Fruit fly (Drosophila melanogaster) whole organism, embryonic: ENCODE data around the gene CG44001.

Source experiments
- Aef1 ChIP-seq: fragments of 200-800 bp; sonication (Bioruptor generic); IDR thresholded peaks from 3 replicates; pipeline ENCODE4 v1.3.6; 2022; ENCODE audit warnings: missing biosample characterization, missing genetic modification characterization
- Antp ChIP-seq: fragments of 200-800 bp; sonication (Bioruptor generic); optimal IDR thresholded peaks from 3 replicates; lab custom pipeline; 2016; ENCODE audit warnings: missing biosample characterization, missing genetic modification characterization
- CG10147 ChIP-seq: fragments of 200-800 bp; sonication (Bioruptor generic); optimal IDR thresholded peaks from 2 replicates; lab custom pipeline; 2019; ENCODE audit warnings: missing biosample characterization, mild to moderate bottlenecking, missing genetic modification characterization, moderate library complexity
- CG1024 ChIP-seq: fragments of 200-800 bp; sonication (Bioruptor generic); IDR thresholded peaks from 2 replicates; pipeline ENCODE4 v1.3.6; 2022; ENCODE audit warnings: missing biosample characterization, missing genetic modification characterization
- CG10274 ChIP-seq: fragments of 200-800 bp; sonication (Bioruptor generic); optimal IDR thresholded peaks from 3 replicates; lab custom pipeline; 2017; ENCODE audit warnings: missing biosample characterization, mild to moderate bottlenecking, missing genetic modification characterization
- CG10979 ChIP-seq: fragments of 200-800 bp; sonication (Bioruptor generic); optimal IDR thresholded peaks from 2 replicates; lab custom pipeline; 2018; ENCODE audit warnings: missing biosample characterization, mild to moderate bottlenecking, missing genetic modification characterization, moderate library complexity
- CG12299 ChIP-seq: fragments of 200-800 bp; sonication (Bioruptor generic); optimal IDR thresholded peaks from 2 replicates; lab custom pipeline; 2018; ENCODE audit warnings: missing biosample characterization, mild to moderate bottlenecking, missing genetic modification characterization
- CG12391 ChIP-seq: fragments of 200-800 bp; sonication (Bioruptor generic); optimal IDR thresholded peaks from 3 replicates; lab custom pipeline; 2018; ENCODE audit warnings: missing biosample characterization, mild to moderate bottlenecking, missing genetic modification characterization, moderate library complexity
- CG12744 ChIP-seq: fragments of 200-800 bp; sonication (Bioruptor generic); optimal IDR thresholded peaks from 2 replicates; lab custom pipeline; 2016; ENCODE audit warnings: missing biosample characterization, missing genetic modification characterization
- CG13287 ChIP-seq: fragments of 200-800 bp; sonication (Bioruptor generic); IDR thresholded peaks from 2 replicates; pipeline ENCODE4 v1.3.6; 2022; ENCODE audit warnings: missing biosample characterization, missing genetic modification characterization; ENCODE audit not compliant: partially characterized antibody
- CG14710 ChIP-seq: fragments of 200-800 bp; sonication (Bioruptor generic); optimal IDR thresholded peaks from 3 replicates; lab custom pipeline; 2019; ENCODE audit warnings: missing biosample characterization, mild to moderate bottlenecking, missing genetic modification characterization, moderate library complexity
- CG16815 ChIP-seq: fragments of 200-800 bp; sonication (Bioruptor generic); optimal IDR thresholded peaks from 3 replicates; lab custom pipeline; 2017; ENCODE audit warnings: missing biosample characterization, mild to moderate bottlenecking, missing genetic modification characterization
- CG17385 ChIP-seq: fragments of 200-800 bp; sonication (Bioruptor generic); optimal IDR thresholded peaks from 3 replicates; lab custom pipeline; 2018; ENCODE audit warnings: missing biosample characterization, mild to moderate bottlenecking, missing genetic modification characterization
- CG2678 ChIP-seq: fragments of 200-800 bp; sonication (Bioruptor generic); optimal IDR thresholded peaks from 3 replicates; lab custom pipeline; 2019; ENCODE audit warnings: missing biosample characterization, mild to moderate bottlenecking, missing genetic modification characterization, moderate library complexity
- CG31224 ChIP-seq: fragments of 200-800 bp; sonication (Bioruptor generic); IDR thresholded peaks from 2 replicates; pipeline ENCODE4 v1.3.6; 2022; ENCODE audit warnings: missing biosample characterization, missing genetic modification characterization
- CG32772 ChIP-seq: fragments of 200-800 bp; sonication (Bioruptor generic); IDR thresholded peaks from 2 replicates; pipeline ENCODE4 v1.3.6; 2022; ENCODE audit warnings: missing biosample characterization, missing genetic modification characterization
- CG33213 ChIP-seq: fragments of 200-800 bp; sonication (Bioruptor generic); optimal IDR thresholded peaks from 3 replicates; lab custom pipeline; 2016; ENCODE audit warnings: missing biosample characterization, missing genetic modification characterization
- CG5953 ChIP-seq: fragments of 200-800 bp; sonication (Bioruptor generic); IDR thresholded peaks from 2 replicates; pipeline ENCODE4 v1.3.6; 2022; ENCODE audit warnings: missing biosample characterization, missing genetic modification characterization
- CG6272 ChIP-seq: fragments of 200-800 bp; sonication (Bioruptor generic); IDR thresholded peaks from 2 replicates; pipeline ENCODE4 v1.3.6; 2022; ENCODE audit warnings: missing biosample characterization, missing genetic modification characterization
- Dref ChIP-seq: fragments of 200-800 bp; sonication (Bioruptor generic); IDR thresholded peaks from 2 replicates; pipeline ENCODE4 v1.3.6; 2022; ENCODE audit warnings: missing biosample characterization, missing genetic modification characterization
- E2f2 ChIP-seq: fragments of 200-800 bp; sonication (Bioruptor generic); IDR thresholded peaks from 2 replicates; pipeline ENCODE4 v1.3.6; 2022; ENCODE audit warnings: missing biosample characterization, missing genetic modification characterization
- Ets97D ChIP-seq: fragments of 200-800 bp; sonication (Bioruptor generic); optimal IDR thresholded peaks from 3 replicates; lab custom pipeline; 2016; ENCODE audit warnings: missing biosample characterization, missing genetic modification characterization
- HLH54F ChIP-seq: fragments of 200-800 bp; sonication (Bioruptor generic); optimal IDR thresholded peaks from 3 replicates; lab custom pipeline; 2016; ENCODE audit warnings: missing biosample characterization, missing genetic modification characterization
- Hey ChIP-seq: fragments of 200-800 bp; sonication (Bioruptor generic); optimal IDR thresholded peaks from 3 replicates; lab custom pipeline; 2018; ENCODE audit warnings: missing biosample characterization, mild to moderate bottlenecking, missing genetic modification characterization
- Hr78 ChIP-seq, 2 experiments: fragments of 200-800 bp in 1 of 2; fragments of >200 bp in 1 of 2; sonication (Bioruptor generic) in 1 of 2; optimal IDR thresholded peaks; 2 replicates each; lab custom pipeline; 2017 to 2019; ENCODE audit warnings: missing biosample characterization in 2 of 2, missing genetic modification characterization in 2 of 2, mild to moderate bottlenecking in 1 of 2, moderate library complexity in 1 of 2
- Mad ChIP-seq: fragments of 200-800 bp; sonication (Bioruptor generic); optimal IDR thresholded peaks from 2 replicates; lab custom pipeline; 2016; ENCODE audit warnings: missing biosample characterization, missing genetic modification characterization
- Mes4 ChIP-seq: fragments of 200-800 bp; sonication (Bioruptor generic); optimal IDR thresholded peaks from 2 replicates; lab custom pipeline; 2016; ENCODE audit warnings: missing biosample characterization, missing genetic modification characterization
- Myb ChIP-seq: fragments of 200-800 bp; sonication (Bioruptor generic); optimal IDR thresholded peaks from 2 replicates; lab custom pipeline; 2016; ENCODE audit warnings: missing biosample characterization, missing genetic modification characterization
- NFAT ChIP-seq: fragments of 200-800 bp; sonication (Bioruptor generic); IDR thresholded peaks from 2 replicates; pipeline ENCODE4 v1.3.6; 2022; ENCODE audit warnings: missing biosample characterization, missing genetic modification characterization
- Ravus ChIP-seq: fragments of 200-800 bp; sonication (Bioruptor generic); IDR thresholded peaks from 2 replicates; pipeline ENCODE4 v1.3.6; 2022; ENCODE audit warnings: missing biosample characterization, missing genetic modification characterization
- Ssrp ChIP-seq: fragments of 200-800 bp; sonication (Bioruptor generic); optimal IDR thresholded peaks from 2 replicates; lab custom pipeline; 2018; ENCODE audit warnings: missing biosample characterization, mild to moderate bottlenecking, missing genetic modification characterization, moderate library complexity
- Usf ChIP-seq: fragments of 200-800 bp; sonication (Bioruptor generic); optimal IDR thresholded peaks from 2 replicates; lab custom pipeline; 2017; ENCODE audit warnings: missing genotype, missing biosample characterization, missing genetic modification characterization
- Vsx1 ChIP-seq: fragments of 200-800 bp; sonication (Bioruptor generic); optimal IDR thresholded peaks from 2 replicates; lab custom pipeline; 2017; ENCODE audit warnings: missing biosample characterization, mild to moderate bottlenecking, missing genetic modification characterization, missing genetic modification reagents
- ase ChIP-seq: fragments of 200-800 bp; sonication (Bioruptor generic); IDR thresholded peaks from 3 replicates; pipeline ENCODE4 v1.3.6; 2022; ENCODE audit warnings: missing biosample characterization, missing genetic modification characterization
- bbx ChIP-seq: fragments of 200-800 bp; sonication (Bioruptor generic); IDR thresholded peaks from 2 replicates; pipeline ENCODE4 v1.3.6; 2022; ENCODE audit warnings: missing biosample characterization, missing genetic modification characterization; ENCODE audit not compliant: partially characterized antibody
- bcd ChIP-seq: fragments of 200-800 bp; sonication (Bioruptor generic); optimal IDR thresholded peaks from 2 replicates; lab custom pipeline; 2017; ENCODE audit warnings: missing biosample characterization, mild to moderate bottlenecking, missing genetic modification characterization
- cg ChIP-seq: fragments of 200-800 bp; sonication (Bioruptor generic); optimal IDR thresholded peaks from 3 replicates; lab custom pipeline; 2019; ENCODE audit warnings: missing biosample characterization, mild to moderate bottlenecking, missing genetic modification characterization, moderate library complexity
- ems ChIP-seq: fragments of 200-800 bp; sonication (Bioruptor generic); optimal IDR thresholded peaks from 3 replicates; lab custom pipeline; 2016; ENCODE audit warnings: missing biosample characterization, missing genetic modification characterization
- fd102C ChIP-seq: fragments of 200-800 bp; sonication (Bioruptor generic); optimal IDR thresholded peaks from 2 replicates; lab custom pipeline; 2018; ENCODE audit warnings: missing biosample characterization, mild to moderate bottlenecking, missing genetic modification characterization, moderate library complexity
- fru ChIP-seq: fragments of >200 bp; optimal IDR thresholded peaks from 2 replicates; lab custom pipeline; 2017
- gcm2 ChIP-seq: fragments of 200-800 bp; sonication (Bioruptor generic); optimal IDR thresholded peaks from 2 replicates; lab custom pipeline; 2016; ENCODE audit warnings: missing biosample characterization, missing genetic modification characterization
- nom ChIP-seq: fragments of 200-800 bp; sonication (Bioruptor generic); optimal IDR thresholded peaks from 2 replicates; lab custom pipeline; 2017; ENCODE audit warnings: missing biosample characterization, missing genetic modification characterization, mild to moderate bottlenecking, moderate library complexity, missing genetic modification reagents
- org-1 ChIP-seq: fragments of 200-800 bp; sonication (Bioruptor generic); optimal IDR thresholded peaks from 2 replicates; lab custom pipeline; 2017; ENCODE audit warnings: missing biosample characterization, missing genetic modification characterization
- prd ChIP-seq, 3 experiments: fragments of >200 bp in 2 of 3; fragments of 200-800 bp in 1 of 3; sonication (Bioruptor generic) in 1 of 3; optimal IDR thresholded peaks in 2 of 3; IDR thresholded peaks in 1 of 3; 2 replicates in 2 of 3; 3 replicates in 1 of 3; pipeline versions ENCODE4 v1.3.6 to Lab custom; 2017 to 2022; ENCODE audit warnings: missing biosample characterization in 1 of 3, missing genetic modification characterization in 1 of 3
- run ChIP-seq: fragments of 200-800 bp; sonication (Bioruptor generic); optimal IDR thresholded peaks from 3 replicates; lab custom pipeline; 2018; ENCODE audit warnings: missing biosample characterization, mild to moderate bottlenecking, missing genetic modification characterization
- sc ChIP-seq, 3 experiments: fragments of >200 bp in 2 of 3; fragments of 200-800 bp in 1 of 3; sonication (Bioruptor generic) in 1 of 3; optimal IDR thresholded peaks; 2 replicates in 2 of 3; 3 replicates in 1 of 3; lab custom pipeline; 2017; ENCODE audit warnings: mild to moderate bottlenecking in 1 of 3, missing biosample characterization in 1 of 3, missing genetic modification characterization in 1 of 3, missing genetic modification reagents in 1 of 3
- tio ChIP-seq: fragments of 200-800 bp; sonication (Bioruptor generic); optimal IDR thresholded peaks from 2 replicates; lab custom pipeline; 2017; ENCODE audit warnings: missing biosample characterization, missing genetic modification characterization, inconsistent platforms
- tna ChIP-seq: fragments of 200-800 bp; sonication (Bioruptor generic); IDR thresholded peaks from 2 replicates; pipeline ENCODE4 v1.3.6; 2022; ENCODE audit warnings: missing biosample characterization, missing genetic modification characterization; ENCODE audit not compliant: partially characterized antibody
- usp ChIP-seq: fragments of >200 bp; optimal IDR thresholded peaks from 2 replicates; lab custom pipeline; 2017; ENCODE audit warnings: missing biosample characterization, missing genetic modification characterization

CG44001 gene

dm6 chr2L:5086905-5087522, 43.9 kb downstream of the CG44001 start (continued):
- TF ChIP-seq Aef1 (GFP tag; lab: Robert Waterston, UW) (peak; percentile 49; the same call in 2 of the 3 replicates), E2f2 (GFP tag; lab: Robert Waterston, UW) (peak; percentile 50), run (tag; lab: Kevin White, UChicago) (peak; percentile 67), fd102C (GFP tag; lab: Kevin White, UChicago) (peak; percentile 17), ase (0 out of 3 replicates have a peak, but pooled peaks have one; percentile 41), Mes4 (peak; percentile 74), CG13287 (GFP tag; lab: Robert Waterston, UW) (no peak), cg (GFP tag; lab: Kevin White, UChicago) (no peak), Antp (GFP tag; lab: Kevin White, UChicago) (peak; percentile 60), tio (peak; percentile 87), NFAT (GFP tag; lab: Robert Waterston, UW) (no peak), CG10147 (GFP tag; lab: Kevin White, UChicago) (peak; percentile 77), org-1 (peak; percentile 76), usp (GFP tag; lab: Kevin White, UChicago) (no peak), HLH54F (GFP tag; lab: Kevin White, UChicago) (peak; percentile 58), CG1024 (GFP tag; lab: Robert Waterston, UW) (no peak), Hey (no peak), Vsx1 (GFP tag; lab: Kevin White, UChicago) (peak; percentile 52), ems (peak; percentile 63), CG5953 (GFP tag; lab: Robert Waterston, UW) (peak; percentile 60; the same call in 1 of the 2 replicates), tna (GFP tag; lab: Robert Waterston, UW) (no peak), prd (optimal IDR thresholded peaks at IDR 0.05; lab: Kevin White, UChicago) (no peak), prd (GFP tag; IDR thresholded peaks at IDR 0.05; lab: Robert Waterston, UW) (peak; percentile 65), CG12299 (tag; lab: Kevin White, UChicago) (peak; percentile 70), CG6272 (GFP tag; lab: Robert Waterston, UW) (no peak), sc (optimal IDR thresholded peaks at IDR 0.05; lab: Kevin White, UChicago) (no peak), sc (GFP tag; optimal IDR thresholded peaks at IDR 0.05; lab: Kevin White, UChicago) (peak; percentile 60), CG10979 (tag; lab: Kevin White, UChicago) (peak; percentile 79), Dref (GFP tag; lab: Robert Waterston, UW) (no peak), Mad (peak; percentile 68), CG2678 (tag; lab: Kevin White, UChicago) (peak; percentile 90), CG33213 (GFP tag; lab: Kevin White, UChicago) (peak; percentile 63), Ssrp (tag; lab: Kevin White, UChicago) (peak; percentile 73), Hr78 (GFP tag; optimal IDR thresholded peaks at IDR 0.05; lab: Kevin White, UChicago) (peak in 1 of 2 experiments; percentile 63), CG12391 (tag; lab: Kevin White, UChicago) (peak; percentile 82), CG31224 (GFP tag; lab: Robert Waterston, UW) (no peak), CG12744 (GFP tag; lab: Kevin White, UChicago) (peak; percentile 53), CG32772 (GFP tag; lab: Robert Waterston, UW) (0 out of 2 replicates have a peak, but pooled peaks have one; percentile 30), nom (GFP tag; lab: Kevin White, UChicago) (peak; percentile 84), bbx (GFP tag; lab: Robert Waterston, UW) (no peak), Ets97D (GFP tag; lab: Kevin White, UChicago) (peak; percentile 38), Myb (GFP tag; lab: Kevin White, UChicago) (peak; percentile 41), CG10274 (GFP tag; lab: Kevin White, UChicago) (peak; percentile 96), Usf (GFP tag; lab: Kevin White, UChicago) (peak; percentile 39), gcm2 (GFP tag; lab: Kevin White, UChicago) (peak; percentile 65), CG14710 (tag; lab: Kevin White, UChicago) (peak; percentile 72), Ravus (peak; percentile 21), fru (no peak), bcd (peak; percentile 72), CG16815 (peak; percentile 52), CG17385 (GFP tag; lab: Kevin White, UChicago) (peak; percentile 80)
